Worm (Caenorhabditis elegans) whole organism, early embryonic: ENCODE results near the gene F26F4.5.

Experiments
- pes-1 ChIP-seq: fragments of 200-800 bp; sonication (Bioruptor generic); IDR thresholded peaks from 2 replicates; pipeline ENCODE4 v1.3.6; 2022; ENCODE audit warnings: missing genetic modification reagents, missing genetic modification characterization, missing compliant biosample characterization
- sea-1 ChIP-seq: fragments of 200-800 bp; sonication (Bioruptor generic); conservative IDR thresholded peaks from 2 replicates; pipeline ENCODE4 v1.3.6; 2022; ENCODE audit warnings: missing genetic modification characterization, missing compliant biosample characterization
- tra-4 ChIP-seq: sonication (generic microtip); optimal IDR thresholded peaks from 2 replicates; lab custom pipeline; 2017; ENCODE audit warnings: missing genetic modification characterization, missing compliant biosample characterization

DNA sequence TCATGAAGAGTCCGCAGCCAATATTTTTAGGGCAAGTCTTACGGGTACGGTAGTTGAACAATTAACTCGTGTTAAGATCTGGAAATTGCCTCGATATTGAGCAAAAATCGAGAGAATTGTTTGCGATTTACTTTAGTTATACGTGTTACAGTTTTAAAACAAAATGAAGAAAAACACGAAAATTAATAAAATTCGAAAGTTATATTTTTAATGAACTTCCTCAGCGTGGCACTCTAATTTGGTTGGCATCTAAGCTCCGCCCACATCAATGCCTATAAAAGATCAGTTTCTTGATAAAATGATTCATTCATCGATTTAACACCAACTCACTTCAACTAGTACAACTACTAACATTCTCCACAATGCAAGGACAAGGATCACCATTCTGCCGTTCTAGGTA, 20.6 kb downstream of the F26F4.5 start, which contains the start of gene gipc-1:
- TF ChIP-seq sea-1 (GFP tag; lab: Robert Waterston, UW) = no peak
- TF ChIP-seq pes-1 (GFP tag; lab: Robert Waterston, UW) = no peak
- TF ChIP-seq tra-4 = no peak
